1 fruit fly cellular context compared by ENCODE assay signal in genomic region chr2L:19328610-19329009, dm6.
A peak's percentile ranks its signal among the peaks of the same experiment; 100 is the strongest.
TF ChIP-seq lines count a peak whose summit lies in the region.

No protein-coding gene starts in this region.

TF ChIP-seq in whole organism, prepupa, 60 proteins besides CTCF, POLR2A, EP300 and RAD21 (continued from another document):
- TF ChIP-seq CG3032 (tag; optimal IDR thresholded peaks at IDR 0.05; lab: Kevin White, UChicago) (peak; percentile 79), CG8119 (GFP tag; IDR thresholded peaks at IDR 0.05; lab: Robert Waterston, UW) (peak; percentile 78), Eip93F (GFP tag; optimal IDR thresholded peaks at IDR 0.05; lab: Kevin White, UChicago) (no peak), lz (GFP tag; optimal IDR thresholded peaks at IDR 0.05; lab: Kevin White, UChicago) (peak; percentile 75), Eip78C (GFP tag; lab: Kevin White, UChicago) (peak; percentile 95), Met (GFP tag; optimal IDR thresholded peaks at IDR 0.05; lab: Kevin White, UChicago) (peak; percentile 78), Sox15 (GFP tag; optimal IDR thresholded peaks at IDR 0.05; lab: Kevin White, UChicago) (peak; percentile 52), CG9139 (GFP tag; optimal IDR thresholded peaks at IDR 0.05; lab: Kevin White, UChicago) (peak; percentile 13), salr (GFP tag; optimal IDR thresholded peaks at IDR 0.05; lab: Kevin White, UChicago) (peak; percentile 42 to 44), topi (GFP tag; optimal IDR thresholded peaks at IDR 0.05; lab: Kevin White, UChicago) (peak; percentile 70), CG6276 (GFP tag; optimal IDR thresholded peaks at IDR 0.05; lab: Kevin White, UChicago) (peak; percentile 63), CG11762 (GFP tag; optimal IDR thresholded peaks at IDR 0.05; lab: Kevin White, UChicago; ENCODE audit: insufficient read depth) (peak; percentile 26), CG8632 (GFP tag; optimal IDR thresholded peaks at IDR 0.05; lab: Kevin White, UChicago) (peak; percentile 64), achi (GFP tag; optimal IDR thresholded peaks at IDR 0.05; lab: Kevin White, UChicago) (peak; percentile 78), fd85E (GFP tag; optimal IDR thresholded peaks at IDR 0.05; lab: Kevin White, UChicago) (peak; percentile 20), CG11902 (GFP tag; optimal IDR thresholded peaks at IDR 0.05; lab: Kevin White, UChicago) (peak; percentile 71), CG10631 (GFP tag; optimal IDR thresholded peaks at IDR 0.05; lab: Kevin White, UChicago) (peak; percentile 79), CG8319 (GFP tag; optimal IDR thresholded peaks at IDR 0.05; lab: Kevin White, UChicago) (peak; percentile 54), Sox102F (GFP tag; optimal IDR thresholded peaks at IDR 0.05; lab: Kevin White, UChicago) (peak; percentile 70), fd59A (GFP tag; optimal IDR thresholded peaks at IDR 0.05; lab: Kevin White, UChicago) (peak; percentile 74), eg (GFP tag; IDR thresholded peaks at IDR 0.05; lab: Robert Waterston, UW) (peak; percentile 76), Eip75B (GFP tag; optimal IDR thresholded peaks at IDR 0.05; lab: Kevin White, UChicago) (peak; percentile 76), fkh (GFP tag; optimal IDR thresholded peaks at IDR 0.05; lab: Kevin White, UChicago) (no peak), OdsH (GFP tag; optimal IDR thresholded peaks at IDR 0.05; lab: Kevin White, UChicago) (peak; percentile 73), pdm3 (GFP tag; optimal IDR thresholded peaks at IDR 0.05; lab: Kevin White, UChicago) (peak; percentile 80), CG32006 (GFP tag; optimal IDR thresholded peaks at IDR 0.05; lab: Kevin White, UChicago) (peak; percentile 84), CG6163 (GFP tag; IDR thresholded peaks at IDR 0.05; lab: Robert Waterston, UW) (peak; percentile 84), cyc (GFP tag; optimal IDR thresholded peaks at IDR 0.05; lab: Kevin White, UChicago) (peak; percentile 59), Hr4 (GFP tag; optimal IDR thresholded peaks at IDR 0.05; lab: Kevin White, UChicago) (peak; percentile 77), Blimp-1 (GFP tag; optimal IDR thresholded peaks at IDR 0.05; lab: Kevin White, UChicago) (no peak), Ets96B (tag; optimal IDR thresholded peaks at IDR 0.05; lab: Kevin White, UChicago) (peak; percentile 74), CG34406 (GFP tag; optimal IDR thresholded peaks at IDR 0.05; lab: Kevin White, UChicago) (peak; percentile 63)
